Worm (Caenorhabditis elegans) whole organism, L4/young adult: ENCODE data around the gene srh-246.

Source experiments
- W03F9.2 ChIP-seq: fragments of 150-350 bp; optimal IDR thresholded peaks from 2 replicates; lab custom pipeline; 2014; ENCODE audit warnings: missing biosample characterization, missing genetic modification characterization
- dao-5 ChIP-seq: sonication (generic microtip); optimal IDR thresholded peaks from 2 replicates; lab custom pipeline; 2016; ENCODE audit warnings: missing genotype, missing genetic modification characterization, moderate library complexity, missing compliant biosample characterization
- him-1 ChIP-seq: sonication (generic microtip); optimal IDR thresholded peaks from 2 replicates; lab custom pipeline; 2016; ENCODE audit warnings: missing genotype, missing genetic modification reagents, missing genetic modification characterization, missing compliant biosample characterization

ce11 chrV:619054-619453, 38.5 kb downstream of the srh-246 start, which contains the start of gene F48G7.4:
- TF ChIP-seq W03F9.2 (peak; percentile 36), him-1 (no peak), dao-5 (tag; lab: Kevin White, UChicago) (no peak)
